Fruit fly (Drosophila melanogaster): ENCODE data around the gene L2HGDH.

dm6 chr2L:18945765-18946552 lies 28.3 kb downstream of the L2HGDH start, which contains the start of gene CG46304:
- no peak for TF ChIP-seq Hr96 (GFP tag; optimal IDR thresholded peaks at IDR 0.05)
- TF ChIP-seq kay (GFP tag; ENCODE audit: borderline replicate concordance), result no peak
- no peak for TF ChIP-seq cic (GFP tag; optimal IDR thresholded peaks at IDR 0.05)
- TF ChIP-seq Clk (GFP tag; optimal IDR thresholded peaks at IDR 0.05), result no peak
- TF ChIP-seq CG7101 (tag; optimal IDR thresholded peaks at IDR 0.05), result no peak
- TF ChIP-seq pad (GFP tag; optimal IDR thresholded peaks at IDR 0.05), result no peak
- no peak for TF ChIP-seq Mnt (GFP tag; optimal IDR thresholded peaks at IDR 0.05)
- no peak for TF ChIP-seq toe (GFP tag; optimal IDR thresholded peaks at IDR 0.05)
- no peak for TF ChIP-seq CG33017 (tag; optimal IDR thresholded peaks at IDR 0.05)
- TF ChIP-seq CG14711 (tag; optimal IDR thresholded peaks at IDR 0.05), result no peak
- no peak for TF ChIP-seq CG1620 (GFP tag; optimal IDR thresholded peaks at IDR 0.05)
- no peak for TF ChIP-seq CG11617 (GFP tag; optimal IDR thresholded peaks at IDR 0.05)
- no peak for TF ChIP-seq bab1 (GFP tag; optimal IDR thresholded peaks at IDR 0.05)
- TF ChIP-seq CG7045 (GFP tag; optimal IDR thresholded peaks at IDR 0.05), result no peak
